Worm (Caenorhabditis elegans) whole organism, L3 larva: Measurements from ENCODE around the gene srg-46.

Experiments
- ZK546.5 ChIP-seq: sonication (generic microtip); optimal IDR thresholded peaks from 2 replicates; lab custom pipeline; 2017; ENCODE audit warnings: missing biosample characterization, missing genetic modification characterization
- ceh-16 ChIP-seq: sonication (generic microtip); optimal IDR thresholded peaks from 2 replicates; lab custom pipeline; 2017; ENCODE audit warnings: missing biosample characterization, missing genetic modification characterization
- ceh-28 ChIP-seq: fragments of 150-350 bp; optimal IDR thresholded peaks from 2 replicates; lab custom pipeline; 2014; ENCODE audit warnings: missing biosample characterization, missing genetic modification reagents, missing genetic modification characterization
- ceh-82 ChIP-seq: fragments of 150-350 bp; optimal IDR thresholded peaks from 2 replicates; lab custom pipeline; 2014; ENCODE audit warnings: missing biosample characterization, missing genetic modification characterization
- ceh-9 ChIP-seq: sonication (generic microtip); optimal IDR thresholded peaks from 2 replicates; lab custom pipeline; 2018; ENCODE audit warnings: missing biosample characterization, missing genetic modification characterization
- daf-12 ChIP-seq: fragments of 150-350 bp; optimal IDR thresholded peaks from 2 replicates; lab custom pipeline; 2014; ENCODE audit warnings: missing biosample characterization, missing genetic modification reagents, missing genetic modification characterization
- egl-27 ChIP-seq: sonication (generic microtip); optimal IDR thresholded peaks from 4 replicates; lab custom pipeline; 2017; ENCODE audit warnings: missing biosample characterization, missing genetic modification reagents, missing genetic modification characterization
- egl-5 ChIP-seq: fragments of 150-350 bp; optimal IDR thresholded peaks from 2 replicates; lab custom pipeline; 2017; ENCODE audit warnings: missing biosample characterization, missing genetic modification reagents, missing genetic modification characterization, inconsistent platforms
- elt-2 ChIP-seq: sonication (generic microtip); optimal IDR thresholded peaks from 2 replicates; lab custom pipeline; 2016; ENCODE audit warnings: missing genetic modification reagents, mild to moderate bottlenecking, missing genetic modification characterization, missing compliant biosample characterization
- elt-3 ChIP-seq, 3 experiments: fragments of 150-350 bp in 1 of 3; sonication (generic microtip) in 2 of 3; optimal IDR thresholded peaks; 2 replicates in 2 of 3; 4 replicates in 1 of 3; lab custom pipeline; 2014 to 2017; ENCODE audit warnings: missing biosample characterization in 3 of 3, missing genetic modification characterization in 3 of 3
- eor-1 ChIP-seq, 2 experiments: fragments of 150-350 bp; optimal IDR thresholded peaks; 2 replicates each; lab custom pipeline; 2014 to 2018; ENCODE audit warnings: missing biosample characterization in 2 of 2, missing genetic modification characterization in 2 of 2
- fos-1 ChIP-seq: fragments of 150-350 bp; optimal IDR thresholded peaks from 2 replicates; lab custom pipeline; 2014; ENCODE audit warnings: missing biosample characterization, missing genetic modification characterization
- hmg-11 ChIP-seq: sonication (generic microtip); optimal IDR thresholded peaks from 2 replicates; lab custom pipeline; 2016; ENCODE audit warnings: missing genetic modification characterization, missing compliant biosample characterization
- jun-1 ChIP-seq: fragments of 150-350 bp; optimal IDR thresholded peaks from 2 replicates; lab custom pipeline; 2014; ENCODE audit warnings: missing biosample characterization, missing genetic modification reagents, missing genetic modification characterization
- lsy-12 ChIP-seq: sonication (generic microtip); optimal IDR thresholded peaks from 2 replicates; lab custom pipeline; 2016; ENCODE audit warnings: mild to moderate bottlenecking, missing genetic modification characterization, missing compliant biosample characterization
- mdl-1 ChIP-seq: fragments of 150-350 bp; optimal IDR thresholded peaks from 2 replicates; lab custom pipeline; 2014; ENCODE audit warnings: missing biosample characterization, missing genetic modification characterization
- mml-1 ChIP-seq: fragments of 150-350 bp; sonication (generic microtip); optimal IDR thresholded peaks from 3 replicates; lab custom pipeline; 2014; ENCODE audit warnings: missing biosample characterization, missing genetic modification characterization
- nfya-1 ChIP-seq: sonication (generic microtip); optimal IDR thresholded peaks from 2 replicates; lab custom pipeline; 2017; ENCODE audit warnings: missing genetic modification characterization, mild to moderate bottlenecking, missing compliant biosample characterization, antibody characterized with exemption, moderate library complexity; ENCODE audit not compliant: insufficient read depth
- nhr-11 ChIP-seq: fragments of 150-350 bp; optimal IDR thresholded peaks from 2 replicates; lab custom pipeline; 2014; ENCODE audit warnings: missing biosample characterization, missing genetic modification characterization
- nhr-12 ChIP-seq: fragments of 150-350 bp; optimal IDR thresholded peaks from 2 replicates; lab custom pipeline; 2014; ENCODE audit warnings: missing biosample characterization, missing genetic modification characterization
- nhr-23 ChIP-seq: fragments of 150-350 bp; optimal IDR thresholded peaks from 2 replicates; lab custom pipeline; 2014; ENCODE audit warnings: missing biosample characterization, missing genetic modification reagents, missing genetic modification characterization
- nhr-237 ChIP-seq: fragments of 150-350 bp; optimal IDR thresholded peaks from 2 replicates; lab custom pipeline; 2014; ENCODE audit warnings: missing biosample characterization, missing genetic modification characterization
- nhr-25 ChIP-seq: sonication (generic microtip); optimal IDR thresholded peaks from 2 replicates; lab custom pipeline; 2017; ENCODE audit warnings: missing biosample characterization, missing genetic modification characterization
- nhr-28 ChIP-seq: fragments of 150-350 bp; optimal IDR thresholded peaks from 2 replicates; lab custom pipeline; 2014; ENCODE audit warnings: missing biosample characterization, missing genetic modification characterization
- nhr-43 ChIP-seq: sonication (generic microtip); optimal IDR thresholded peaks from 2 replicates; lab custom pipeline; 2016; ENCODE audit warnings: mild to moderate bottlenecking, missing genetic modification characterization, missing compliant biosample characterization; ENCODE audit not compliant: poor library complexity, severe bottlenecking
- nhr-67 ChIP-seq: fragments of 150-350 bp; optimal IDR thresholded peaks from 2 replicates; lab custom pipeline; 2014; ENCODE audit warnings: missing biosample characterization, missing genetic modification characterization
- nhr-76 ChIP-seq: fragments of 150-350 bp; sonication (generic microtip); optimal IDR thresholded peaks from 5 replicates; lab custom pipeline; 2014; ENCODE audit warnings: missing biosample characterization, missing genetic modification characterization
- nhr-77 ChIP-seq: fragments of 150-350 bp; optimal IDR thresholded peaks from 2 replicates; lab custom pipeline; 2014; ENCODE audit warnings: missing biosample characterization, missing genetic modification characterization
- pha-4 ChIP-seq: fragments of 150-350 bp; optimal IDR thresholded peaks from 2 replicates; lab custom pipeline; 2014; ENCODE audit warnings: missing biosample characterization, missing genetic modification reagents, missing genetic modification characterization
- pqm-1 ChIP-seq: fragments of 150-350 bp; optimal IDR thresholded peaks from 2 replicates; lab custom pipeline; 2017; ENCODE audit warnings: missing biosample characterization, missing genetic modification characterization, inconsistent platforms
- sea-2 ChIP-seq: fragments of 150-350 bp; sonication (generic microtip); optimal IDR thresholded peaks from 4 replicates; lab custom pipeline; 2014; ENCODE audit warnings: missing biosample characterization, missing genetic modification reagents, missing genetic modification characterization
- skn-1 ChIP-seq: fragments of 150-350 bp; optimal IDR thresholded peaks from 2 replicates; lab custom pipeline; 2014; ENCODE audit warnings: missing biosample characterization, missing genetic modification characterization
- snpc-4 ChIP-seq: fragments of 150-350 bp; optimal IDR thresholded peaks from 2 replicates; lab custom pipeline; 2014; ENCODE audit warnings: missing biosample characterization, missing genetic modification characterization
- tbx-2 ChIP-seq: sonication (generic microtip); optimal IDR thresholded peaks from 2 replicates; lab custom pipeline; 2016; ENCODE audit warnings: mild to moderate bottlenecking, missing genetic modification characterization, missing compliant biosample characterization
- unc-39 ChIP-seq: sonication (generic microtip); optimal IDR thresholded peaks from 4 replicates; lab custom pipeline; 2017; ENCODE audit warnings: missing biosample characterization, missing genetic modification characterization
- ztf-11 ChIP-seq: fragments of 150-350 bp; optimal IDR thresholded peaks from 2 replicates; lab custom pipeline; 2014; ENCODE audit warnings: missing biosample characterization, missing genetic modification characterization

srg-46 gene

DNA sequence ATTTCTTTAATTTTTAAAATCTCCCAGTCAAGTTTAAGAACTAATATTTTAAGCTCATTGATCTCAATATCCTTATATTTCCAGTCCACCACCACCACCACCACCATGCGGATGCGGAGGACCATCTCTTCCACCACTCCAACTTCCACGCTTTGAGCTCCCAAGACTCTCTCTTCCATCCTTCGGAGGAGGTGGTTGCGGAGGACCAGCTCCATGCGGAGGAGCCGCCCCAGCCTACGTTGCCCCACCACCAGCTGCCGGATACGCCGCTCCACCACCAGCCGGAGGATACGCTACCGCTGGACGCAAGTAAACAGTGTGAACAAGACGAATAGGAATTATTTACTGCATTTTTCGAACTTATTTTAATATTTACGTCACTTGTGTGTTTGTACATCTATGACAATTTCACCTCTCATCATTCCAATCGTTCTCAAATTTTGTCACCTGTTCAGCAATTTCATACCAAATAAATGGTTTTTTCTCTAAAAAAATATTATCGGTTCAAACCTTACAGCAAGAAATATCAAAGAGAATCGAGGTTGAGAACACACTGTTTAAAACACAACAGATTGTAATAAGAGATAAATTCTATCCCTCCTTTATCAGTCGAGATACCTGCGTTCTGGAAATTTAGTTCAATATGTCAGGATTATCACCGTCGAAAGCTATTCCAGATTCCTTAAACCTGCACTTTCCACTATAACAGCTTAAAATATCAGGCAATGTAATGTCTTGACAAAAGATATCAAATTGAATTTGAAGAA is 47.9 kb downstream of the srg-46 start (continued):
- TF ChIP-seq eor-1 (tag; optimal IDR thresholded peaks at IDR 0.05; lab: Kevin White, UChicago), result no peak
- TF ChIP-seq nfya-1 (tag; lab: Kevin White, UChicago), result no peak
- no peak for TF ChIP-seq mdl-1
- no peak for TF ChIP-seq daf-12 (tag; lab: Kevin White, UChicago)
- no peak for TF ChIP-seq pqm-1 (tag; lab: Kevin White, UChicago)

DNA sequence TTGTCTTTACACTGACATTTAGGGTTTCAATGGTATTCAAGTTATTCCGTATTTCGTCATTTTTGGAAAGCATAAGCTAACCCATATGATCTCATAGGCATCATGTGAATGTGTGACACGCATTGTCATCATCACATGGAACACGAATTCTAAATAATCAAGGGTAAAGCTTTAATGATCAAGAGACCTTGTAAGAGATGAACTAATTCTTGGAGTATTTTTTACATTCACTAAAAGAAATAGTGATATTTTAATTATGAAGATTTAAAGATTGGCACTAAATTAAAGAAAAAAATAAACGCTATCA is 48.4 kb downstream of the srg-46 start:
- TF ChIP-seq ceh-9 (tag; lab: Kevin White, UChicago), result no peak
- TF ChIP-seq mdl-1, result no peak
- TF ChIP-seq nhr-11 (tag; lab: Kevin White, UChicago), result no peak
- no peak for TF ChIP-seq nhr-76
- TF ChIP-seq elt-3 (tag; optimal IDR thresholded peaks at IDR 0.05; lab: Kevin White, UChicago), result no peak
- TF ChIP-seq eor-1 (tag; optimal IDR thresholded peaks at IDR 0.05; lab: Kevin White, UChicago), result no peak
- TF ChIP-seq fos-1 (tag; lab: Kevin White, UChicago), result no peak
- no peak for TF ChIP-seq skn-1 (tag; lab: Kevin White, UChicago)
- no peak for TF ChIP-seq pha-4 (tag; lab: Kevin White, UChicago)
- no peak for TF ChIP-seq egl-27 (tag; lab: Kevin White, UChicago)
- no peak for TF ChIP-seq unc-39 (tag; lab: Kevin White, UChicago)
- TF ChIP-seq ceh-16 (tag; lab: Kevin White, UChicago), result no peak
- TF ChIP-seq nhr-237 (tag; lab: Kevin White, UChicago), result no peak
- TF ChIP-seq pqm-1 (tag; lab: Kevin White, UChicago), result no peak
- TF ChIP-seq lsy-12 (tag; lab: Kevin White, UChicago), result no peak
- TF ChIP-seq ztf-11 (tag; lab: Kevin White, UChicago), result no peak
- TF ChIP-seq nhr-12 (tag; lab: Kevin White, UChicago), result no peak
- no peak for TF ChIP-seq ceh-82 (tag; lab: Kevin White, UChicago)
- TF ChIP-seq nhr-43 (tag; lab: Kevin White, UChicago), result no peak
- TF ChIP-seq nfya-1 (tag; lab: Kevin White, UChicago), result no peak
- TF ChIP-seq, all 47 proteins: peak for 0

DNA sequence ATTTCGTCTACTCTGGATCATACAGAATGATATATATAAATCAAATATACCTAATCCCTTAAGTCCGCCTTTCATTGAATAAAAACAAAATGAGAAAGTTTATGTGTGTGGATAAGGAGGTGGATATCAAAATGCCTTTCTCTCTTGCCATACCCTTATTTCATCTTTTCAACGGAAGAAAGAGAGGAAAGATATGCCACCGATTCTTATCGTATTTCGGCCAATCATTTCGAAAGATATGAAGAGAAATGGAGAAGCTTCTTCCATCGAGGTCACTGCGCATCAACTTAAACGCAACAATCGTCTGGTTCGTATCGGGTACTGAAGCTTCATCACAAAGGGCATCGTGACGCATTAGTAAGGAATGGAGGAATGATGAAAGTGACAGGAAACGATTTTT is 49.8 kb downstream of the srg-46 start:
- TF ChIP-seq egl-5 (tag; lab: Kevin White, UChicago) (no peak), nhr-12 (tag; lab: Kevin White, UChicago) (no peak), mml-1 (no peak), pqm-1 (tag; lab: Kevin White, UChicago) (no peak), ceh-28 (tag; lab: Kevin White, UChicago) (no peak), ceh-16 (tag; lab: Kevin White, UChicago) (no peak), ceh-82 (tag; lab: Kevin White, UChicago) (no peak), lsy-12 (tag; lab: Kevin White, UChicago) (no peak), elt-3 (tag; optimal IDR thresholded peaks at IDR 0.05; lab: Kevin White, UChicago) (peak in 1 of 3 experiments; percentile 37), nhr-67 (tag; lab: Kevin White, UChicago) (no peak), ztf-11 (tag; lab: Kevin White, UChicago) (no peak), unc-39 (tag; lab: Kevin White, UChicago) (no peak), sea-2 (no peak), fos-1 (tag; lab: Kevin White, UChicago) (peak; percentile 24), egl-27 (tag; lab: Kevin White, UChicago) (no peak), ZK546.5 (tag; lab: Kevin White, UChicago) (no peak), nhr-28 (tag; lab: Kevin White, UChicago) (no peak), daf-12 (tag; lab: Kevin White, UChicago) (no peak), nhr-25 (tag; lab: Kevin White, UChicago) (peak; percentile 88), jun-1 (tag; lab: Kevin White, UChicago) (no peak), hmg-11 (tag; lab: Kevin White, UChicago) (no peak), tbx-2 (tag; lab: Kevin White, UChicago) (no peak), nhr-77 (no peak), elt-2 (tag; lab: Kevin White, UChicago) (no peak), nhr-23 (peak; percentile 31), eor-1 (tag; optimal IDR thresholded peaks at IDR 0.05; lab: Kevin White, UChicago) (no peak), snpc-4 (tag; lab: Kevin White, UChicago) (no peak)
